Fruit fly (Drosophila melanogaster): ENCODE results near the gene Wdr37.

The Wdr37 gene

dm6 chr3R:18396801-18397604, 5.5 kb downstream of the Wdr37 start, which contains the start of gene Vti1b (continued):
- TF ChIP-seq Hr78 (GFP tag; optimal IDR thresholded peaks at IDR 0.05) (peak in 1 of 2 experiments; percentile 89), salm (tag; optimal IDR thresholded peaks at IDR 0.05) (peak; percentile 85), NFAT (GFP tag; IDR thresholded peaks at IDR 0.05) (peak; percentile 85), nau (GFP tag; optimal IDR thresholded peaks at IDR 0.05) (peak; percentile 93), CG2678 (tag; optimal IDR thresholded peaks at IDR 0.05) (peak; percentile 96), grn (GFP tag; optimal IDR thresholded peaks at IDR 0.05) (peak; percentile 90), CG16779 (GFP tag; IDR thresholded peaks at IDR 0.05) (peak; percentile 77; the same call in 1 of the 2 replicates), Antp (GFP tag; optimal IDR thresholded peaks at IDR 0.05) (peak; percentile 85), CG17802 (tag; optimal IDR thresholded peaks at IDR 0.05) (peak; percentile 86), CG9727 (GFP tag; optimal IDR thresholded peaks at IDR 0.05) (peak; percentile 95), repo (GFP tag; optimal IDR thresholded peaks at IDR 0.05) (peak; percentile 75), ro (GFP tag; IDR thresholded peaks at IDR 0.05) (peak; percentile 57; the same call in 1 of the 2 replicates), Dref (GFP tag; IDR thresholded peaks at IDR 0.05) (peak; percentile 24; the same call in 1 of the 2 replicates), cwo (GFP tag; optimal IDR thresholded peaks at IDR 0.05) (peak; percentile 95), Nf-YC (tag; optimal IDR thresholded peaks at IDR 0.05) (peak; percentile 76), ham (GFP tag; IDR thresholded peaks at IDR 0.05) (peak; percentile 70), ap (GFP tag; IDR thresholded peaks at IDR 0.05) (peak; percentile 87), CG17829 (tag; optimal IDR thresholded peaks at IDR 0.05) (peak; percentile 94), CG7928 (GFP tag; optimal IDR thresholded peaks at IDR 0.05) (peak; percentile 71), CG17328 (GFP tag; IDR thresholded peaks at IDR 0.05) (peak; percentile 93), Tbp (GFP tag; optimal IDR thresholded peaks at IDR 0.05) (no peak), CG8944 (GFP tag; optimal IDR thresholded peaks at IDR 0.05) (peak; percentile 91), Xbp1 (GFP tag; optimal IDR thresholded peaks at IDR 0.05) (peak; percentile 96), CG4360 (GFP tag; IDR thresholded peaks at IDR 0.05) (peak; percentile 82), tgo (GFP tag; IDR thresholded peaks at IDR 0.05) (peak; percentile 94), CrebB (tag; optimal IDR thresholded peaks at IDR 0.05) (peak; percentile 85), yki (optimal IDR thresholded peaks at IDR 0.05) (peak; percentile 41), CG10321 (GFP tag; IDR thresholded peaks at IDR 0.05) (peak; percentile 51; the same call in 1 of the 2 replicates), bbx (GFP tag; IDR thresholded peaks at IDR 0.05; ENCODE audit: partially characterized antibody) (no peak), CkIIα-i1 (GFP tag; IDR thresholded peaks at IDR 0.05) (peak; percentile 68; the same call in 1 of the 2 replicates), CG30431 (GFP tag; optimal IDR thresholded peaks at IDR 0.05) (peak; percentile 92), Dip3 (GFP tag; optimal IDR thresholded peaks at IDR 0.05) (peak; percentile 92), CG9876 (GFP tag; optimal IDR thresholded peaks at IDR 0.05) (peak; percentile 85), CG12769 (tag; optimal IDR thresholded peaks at IDR 0.05) (peak; percentile 93), dmrt11E (tag; optimal IDR thresholded peaks at IDR 0.05) (peak; percentile 94), Hr3 (GFP tag; optimal IDR thresholded peaks at IDR 0.05) (peak; percentile 92), ase (GFP tag; IDR thresholded peaks at IDR 0.05) (peak; percentile 85), eyg (GFP tag; optimal IDR thresholded peaks at IDR 0.05) (peak; percentile 72), MESR4 (GFP tag; optimal IDR thresholded peaks at IDR 0.05) (peak; percentile 24), CG6654 (GFP tag; optimal IDR thresholded peaks at IDR 0.05) (peak; percentile 81), crp (GFP tag; optimal IDR thresholded peaks at IDR 0.05) (peak in 1 of 2 experiments; percentile 60), CG10959 (GFP tag; IDR thresholded peaks at IDR 0.05) (peak; percentile 89), sc (optimal IDR thresholded peaks at IDR 0.05) (no peak), sc (GFP tag; optimal IDR thresholded peaks at IDR 0.05) (peak; percentile 93), lmd (GFP tag; IDR thresholded peaks at IDR 0.05) (peak; percentile 94), Aef1 (GFP tag; IDR thresholded peaks at IDR 0.05) (peak; percentile 94), CG13894 (tag; optimal IDR thresholded peaks at IDR 0.05) (peak; percentile 33), Hey (tag; optimal IDR thresholded peaks at IDR 0.05) (peak; percentile 0), p53 (GFP tag; optimal IDR thresholded peaks at IDR 0.05) (peak; percentile 38)
